Fruit fly (Drosophila melanogaster): ENCODE measurements around the gene MFS3.

- TF ChIP-seq CG4820 (GFP tag; optimal IDR thresholded peaks at IDR 0.05) (no peak), Trl (optimal IDR thresholded peaks at IDR 0.05) (no peak), Trl (GFP tag; optimal IDR thresholded peaks at IDR 0.05) (no peak), E2f2 (GFP tag; IDR thresholded peaks at IDR 0.05) (no peak), odd (GFP tag; optimal IDR thresholded peaks at IDR 0.05) (no peak), Lhr (GFP tag; optimal IDR thresholded peaks at IDR 0.05) (no peak)
Observed at dm6 chr2L:1120206-1120902, 22.6 kb upstream of the MFS3 start.
